Fruit fly (Drosophila melanogaster) whole organism, embryonic: ENCODE results near the gene CG10300.

ENCODE experiments used
- BEAF-32 ChIP-seq: fragments of 200-800 bp; sonication (Bioruptor generic); optimal IDR thresholded peaks from 3 replicates; lab custom pipeline; 2017; ENCODE audit warnings: missing biosample characterization, missing genetic modification characterization, mild to moderate bottlenecking, moderate library complexity, missing genetic modification reagents
- CG10366 ChIP-seq: fragments of 200-800 bp; sonication (Bioruptor generic); IDR thresholded peaks from 2 replicates; pipeline ENCODE4 v1.3.6; 2022; ENCODE audit warnings: missing biosample characterization, missing genetic modification characterization
- CG10431 ChIP-seq: fragments of 200-800 bp; sonication (Bioruptor generic); optimal IDR thresholded peaks from 3 replicates; lab custom pipeline; 2018; ENCODE audit warnings: missing biosample characterization, mild to moderate bottlenecking, missing genetic modification characterization
- CG10543 ChIP-seq: fragments of 200-800 bp; sonication (Bioruptor generic); optimal IDR thresholded peaks from 3 replicates; lab custom pipeline; 2017; ENCODE audit warnings: missing biosample characterization, mild to moderate bottlenecking, missing genetic modification characterization, moderate library complexity
- CG11398 ChIP-seq: fragments of 200-800 bp; sonication (Bioruptor generic); optimal IDR thresholded peaks from 2 replicates; lab custom pipeline; 2016; ENCODE audit warnings: missing biosample characterization, missing genetic modification characterization
- CG11696 ChIP-seq: fragments of 200-800 bp; sonication (Bioruptor generic); IDR thresholded peaks from 2 replicates; pipeline ENCODE4 v1.3.6; 2022; ENCODE audit warnings: missing biosample characterization, missing genetic modification characterization
- CG13123 ChIP-seq: fragments of 200-800 bp; sonication (Bioruptor generic); optimal IDR thresholded peaks from 2 replicates; lab custom pipeline; 2016; ENCODE audit warnings: missing biosample characterization, missing genetic modification characterization
- CG14014 ChIP-seq: fragments of 200-800 bp; sonication (Bioruptor generic); IDR thresholded peaks from 2 replicates; pipeline ENCODE4 v1.3.6; 2022; ENCODE audit warnings: missing biosample characterization, missing genetic modification characterization
- CG15479 ChIP-seq: fragments of 200-800 bp; sonication (Bioruptor generic); optimal IDR thresholded peaks from 3 replicates; lab custom pipeline; 2019; ENCODE audit warnings: missing biosample characterization, mild to moderate bottlenecking, missing genetic modification characterization, moderate library complexity
- CG17568 ChIP-seq: fragments of 200-800 bp; sonication (Bioruptor generic); optimal IDR thresholded peaks from 2 replicates; lab custom pipeline; 2018; ENCODE audit warnings: missing biosample characterization, mild to moderate bottlenecking, missing genetic modification characterization, moderate library complexity
- CG17802 ChIP-seq: fragments of 200-800 bp; sonication (Bioruptor generic); optimal IDR thresholded peaks from 2 replicates; lab custom pipeline; 2018; ENCODE audit warnings: missing biosample characterization, mild to moderate bottlenecking, missing genetic modification characterization, moderate library complexity
- CG1792 ChIP-seq: fragments of 200-800 bp; sonication (Bioruptor generic); optimal IDR thresholded peaks from 2 replicates; lab custom pipeline; 2016; ENCODE audit warnings: missing biosample characterization, missing genetic modification characterization
- CG18262 ChIP-seq: fragments of 200-800 bp; optimal IDR thresholded peaks from 3 replicates; lab custom pipeline; 2019; ENCODE audit warnings: missing biosample characterization, mild to moderate bottlenecking, missing genetic modification characterization, moderate library complexity
- CG2712 ChIP-seq: fragments of 200-800 bp; optimal IDR thresholded peaks from 3 replicates; lab custom pipeline; 2019; ENCODE audit warnings: missing biosample characterization, mild to moderate bottlenecking, missing genetic modification characterization, moderate library complexity
- CG3065 ChIP-seq: fragments of 200-800 bp; sonication (Bioruptor generic); optimal IDR thresholded peaks from 2 replicates; lab custom pipeline; 2016; ENCODE audit warnings: missing biosample characterization, missing genetic modification characterization
- CG31441 ChIP-seq: fragments of 200-800 bp; sonication (Bioruptor generic); IDR thresholded peaks from 2 replicates; pipeline ENCODE4 v1.3.6; 2022; ENCODE audit warnings: missing biosample characterization, missing genetic modification characterization
- CG34422 ChIP-seq: fragments of 200-800 bp; sonication (Bioruptor generic); IDR thresholded peaks from 3 replicates; pipeline ENCODE4 v1.3.6; 2022; ENCODE audit warnings: missing biosample characterization, missing genetic modification characterization
- CG4820 ChIP-seq: fragments of 200-800 bp; sonication (Bioruptor generic); optimal IDR thresholded peaks from 3 replicates; lab custom pipeline; 2016; ENCODE audit warnings: missing biosample characterization, missing genetic modification characterization
- CG6175 ChIP-seq: fragments of 200-800 bp; sonication (Bioruptor generic); IDR thresholded peaks from 3 replicates; pipeline ENCODE4 v1.3.6; 2022; ENCODE audit warnings: missing biosample characterization, missing genetic modification characterization
- CG6654 ChIP-seq: fragments of 200-800 bp; sonication (Bioruptor generic); optimal IDR thresholded peaks from 2 replicates; lab custom pipeline; 2017; ENCODE audit warnings: missing biosample characterization, mild to moderate bottlenecking, missing genetic modification characterization
- CG6765 ChIP-seq: fragments of 200-800 bp; sonication (Bioruptor generic); optimal IDR thresholded peaks from 3 replicates; lab custom pipeline; 2017; ENCODE audit warnings: missing biosample characterization, mild to moderate bottlenecking, missing genetic modification characterization
- CG6813 ChIP-seq: fragments of 200-800 bp; sonication (Bioruptor generic); optimal IDR thresholded peaks from 2 replicates; lab custom pipeline; 2017; ENCODE audit warnings: missing biosample characterization, missing genetic modification characterization, mild to moderate bottlenecking, moderate library complexity, missing genetic modification reagents
- CG7786 ChIP-seq: fragments of 200-800 bp; sonication (Bioruptor generic); optimal IDR thresholded peaks from 2 replicates; lab custom pipeline; 2016; ENCODE audit warnings: missing biosample characterization, missing genetic modification characterization
- Doc2 ChIP-seq: fragments of 200-800 bp; sonication (Bioruptor generic); IDR thresholded peaks from 2 replicates; pipeline ENCODE4 v1.3.6; 2022; ENCODE audit warnings: missing biosample characterization, missing genetic modification characterization
- E2f2 ChIP-seq: fragments of 200-800 bp; sonication (Bioruptor generic); IDR thresholded peaks from 2 replicates; pipeline ENCODE4 v1.3.6; 2022; ENCODE audit warnings: missing biosample characterization, missing genetic modification characterization
- Mad ChIP-seq: fragments of 200-800 bp; sonication (Bioruptor generic); optimal IDR thresholded peaks from 2 replicates; lab custom pipeline; 2016; ENCODE audit warnings: missing biosample characterization, missing genetic modification characterization
- NfI ChIP-seq: fragments of 200-800 bp; sonication (Bioruptor generic); optimal IDR thresholded peaks from 3 replicates; lab custom pipeline; 2018; ENCODE audit warnings: missing biosample characterization, mild to moderate bottlenecking, missing genetic modification characterization, moderate library complexity
- Pdp1 ChIP-seq, 2 experiments: fragments of 200-800 bp; sonication (Bioruptor generic); optimal IDR thresholded peaks; 3 replicates each; lab custom pipeline; 2016; ENCODE audit warnings: missing biosample characterization in 2 of 2, missing genetic modification characterization in 2 of 2, mild to moderate bottlenecking in 1 of 2, moderate library complexity in 1 of 2
- Spps ChIP-seq: fragments of 200-800 bp; sonication (Bioruptor generic); optimal IDR thresholded peaks from 2 replicates; lab custom pipeline; 2018; ENCODE audit warnings: missing biosample characterization, mild to moderate bottlenecking, missing genetic modification characterization
- al ChIP-seq: fragments of 200-800 bp; sonication (Bioruptor generic); IDR thresholded peaks from 2 replicates; pipeline ENCODE4 v1.3.6; 2022; ENCODE audit warnings: missing biosample characterization, missing genetic modification characterization
- ash1 ChIP-seq: fragments of 200-800 bp; sonication (Bioruptor generic); optimal IDR thresholded peaks from 2 replicates; lab custom pipeline; 2018; ENCODE audit warnings: missing biosample characterization, mild to moderate bottlenecking, missing genetic modification characterization
- bowl ChIP-seq: fragments of 200-800 bp; sonication (Bioruptor generic); IDR thresholded peaks from 2 replicates; pipeline ENCODE4 v1.3.6; 2022; ENCODE audit warnings: missing biosample characterization, missing genetic modification characterization
- chif ChIP-seq, 2 experiments: fragments of 200-800 bp; sonication (Bioruptor generic); optimal IDR thresholded peaks; 3 replicates each; lab custom pipeline; 2016; ENCODE audit warnings: missing biosample characterization in 2 of 2, missing genetic modification characterization in 2 of 2
- dan ChIP-seq: fragments of 200-800 bp; sonication (Bioruptor generic); IDR thresholded peaks from 2 replicates; pipeline ENCODE4 v1.3.6; 2022; ENCODE audit warnings: missing biosample characterization, missing genetic modification characterization
- gce ChIP-seq: fragments of 200-800 bp; sonication (Bioruptor generic); IDR thresholded peaks from 3 replicates; pipeline ENCODE4 v1.3.6; 2022; ENCODE audit warnings: missing biosample characterization, missing genetic modification characterization
- ind ChIP-seq: fragments of 200-800 bp; sonication (Bioruptor generic); optimal IDR thresholded peaks from 3 replicates; lab custom pipeline; 2016; ENCODE audit warnings: missing biosample characterization, missing genetic modification characterization
- jumu ChIP-seq: fragments of 200-800 bp; sonication (Bioruptor generic); optimal IDR thresholded peaks from 3 replicates; lab custom pipeline; 2016; ENCODE audit warnings: missing biosample characterization, missing genetic modification characterization
- kni ChIP-seq: fragments of 200-800 bp; sonication (Bioruptor generic); optimal IDR thresholded peaks from 3 replicates; lab custom pipeline; 2017; ENCODE audit warnings: mild to moderate bottlenecking, missing biosample characterization, missing genetic modification reagents, missing genetic modification characterization
- lilli ChIP-seq: fragments of 200-800 bp; sonication (Bioruptor generic); optimal IDR thresholded peaks from 3 replicates; lab custom pipeline; 2016; ENCODE audit warnings: missing biosample characterization, missing genetic modification characterization
- nerfin-1 ChIP-seq: fragments of 200-800 bp; sonication (Bioruptor generic); optimal IDR thresholded peaks from 3 replicates; lab custom pipeline; 2019; ENCODE audit warnings: missing biosample characterization, mild to moderate bottlenecking, missing genetic modification characterization, moderate library complexity
- nom ChIP-seq: fragments of 200-800 bp; sonication (Bioruptor generic); optimal IDR thresholded peaks from 2 replicates; lab custom pipeline; 2017; ENCODE audit warnings: missing biosample characterization, missing genetic modification characterization, mild to moderate bottlenecking, moderate library complexity, missing genetic modification reagents
- oc ChIP-seq: fragments of 200-800 bp; sonication (Bioruptor generic); optimal IDR thresholded peaks from 2 replicates; lab custom pipeline; 2018; ENCODE audit warnings: missing biosample characterization, mild to moderate bottlenecking, missing genetic modification characterization, moderate library complexity
- pnt ChIP-seq: fragments of 200-800 bp; sonication (Bioruptor generic); optimal IDR thresholded peaks from 3 replicates; lab custom pipeline; 2016; ENCODE audit warnings: missing biosample characterization, missing genetic modification characterization
- so ChIP-seq: fragments of 200-800 bp; sonication (Bioruptor generic); IDR thresholded peaks from 3 replicates; pipeline ENCODE4 v1.3.6; 2022; ENCODE audit warnings: missing biosample characterization, missing genetic modification characterization
- sob ChIP-seq: fragments of 200-800 bp; sonication (Bioruptor generic); IDR thresholded peaks from 2 replicates; pipeline ENCODE4 v1.3.6; 2022; ENCODE audit warnings: missing biosample characterization, missing genetic modification characterization
- tna ChIP-seq: fragments of 200-800 bp; sonication (Bioruptor generic); IDR thresholded peaks from 2 replicates; pipeline ENCODE4 v1.3.6; 2022; ENCODE audit warnings: missing biosample characterization, missing genetic modification characterization; ENCODE audit not compliant: partially characterized antibody
- ttk ChIP-seq: fragments of 200-800 bp; sonication (Bioruptor generic); IDR thresholded peaks from 2 replicates; pipeline ENCODE4 v2.1.2; 2022; ENCODE audit warnings: missing biosample characterization, missing genetic modification characterization
- usp ChIP-seq: fragments of >200 bp; optimal IDR thresholded peaks from 2 replicates; lab custom pipeline; 2017; ENCODE audit warnings: missing biosample characterization, missing genetic modification characterization
- vvl ChIP-seq: fragments of 200-800 bp; sonication (Bioruptor generic); IDR thresholded peaks from 2 replicates; pipeline ENCODE4 v1.3.6; 2022; ENCODE audit warnings: missing biosample characterization, missing genetic modification characterization

The CG10300 gene

dm6 chr3R:23678349-23679193 lies 32.8 kb upstream of the CG10300 start, which contains the start of gene GILT2 (continued):
- TF ChIP-seq BEAF-32 (GFP tag; lab: Kevin White, UChicago) (peak; percentile 1), kni (GFP tag; lab: Kevin White, UChicago) (peak; percentile 53), lilli (GFP tag; lab: Kevin White, UChicago) (peak; percentile 87), Spps (tag; lab: Kevin White, UChicago) (peak; percentile 84), Doc2 (GFP tag; lab: Robert Waterston, UW) (no peak), CG6765 (GFP tag; lab: Kevin White, UChicago) (peak; percentile 88), CG4820 (peak; percentile 92), CG17802 (tag; lab: Kevin White, UChicago) (peak; percentile 49), CG6654 (GFP tag; lab: Kevin White, UChicago) (peak; percentile 83), vvl (GFP tag; lab: Robert Waterston, UW) (peak; percentile 97), Mad (GFP tag; lab: Kevin White, UChicago) (peak; percentile 75), gce (GFP tag; lab: Robert Waterston, UW) (peak; percentile 85), Pdp1 (GFP tag; optimal IDR thresholded peaks at IDR 0.05; lab: Kevin White, UChicago) (peak; percentile 55), CG14014 (GFP tag; lab: Robert Waterston, UW) (peak; percentile 94), jumu (GFP tag; lab: Kevin White, UChicago) (no peak), CG13123 (GFP tag; lab: Kevin White, UChicago) (peak; percentile 54), CG10366 (GFP tag; lab: Robert Waterston, UW) (peak; percentile 88), dan (GFP tag; lab: Robert Waterston, UW) (no peak), NfI (GFP tag; lab: Kevin White, UChicago) (peak; percentile 90), tna (GFP tag; lab: Robert Waterston, UW) (no peak), CG11398 (GFP tag; lab: Kevin White, UChicago) (no peak), ind (peak; percentile 90), CG6813 (peak; percentile 92), E2f2 (peak; percentile 78), usp (GFP tag; lab: Kevin White, UChicago) (no peak), CG1792 (GFP tag; lab: Kevin White, UChicago) (peak; percentile 44), bowl (GFP tag; lab: Robert Waterston, UW) (peak; percentile 87), CG7786 (GFP tag; lab: Kevin White, UChicago) (peak; percentile 13), nom (GFP tag; lab: Kevin White, UChicago) (peak; percentile 39), pnt (GFP tag; lab: Kevin White, UChicago) (peak; percentile 43), sob (peak; percentile 91), CG18262 (peak; percentile 91), CG2712 (tag; lab: Kevin White, UChicago) (peak; percentile 93), CG17568 (GFP tag; lab: Kevin White, UChicago) (no peak), so (peak; percentile 92), al (GFP tag; lab: Robert Waterston, UW) (peak; percentile 74), CG6175 (GFP tag; lab: Robert Waterston, UW) (peak; percentile 39; the same call in 1 of the 3 replicates), oc (tag; lab: Kevin White, UChicago) (peak; percentile 91), ash1 (GFP tag; lab: Kevin White, UChicago) (no peak), CG31441 (GFP tag; lab: Robert Waterston, UW) (peak; percentile 97), CG10431 (GFP tag; lab: Kevin White, UChicago) (peak; percentile 84), CG11696 (peak; percentile 58), CG10543 (GFP tag; lab: Kevin White, UChicago) (peak; percentile 89), chif (GFP tag; optimal IDR thresholded peaks at IDR 0.05; lab: Kevin White, UChicago) (peak; percentile 35 to 61), ttk (GFP tag; lab: Robert Waterston, UW) (peak; percentile 93), CG34422 (peak; percentile 91), nerfin-1 (peak; percentile 90), CG3065 (GFP tag; lab: Kevin White, UChicago) (peak; percentile 76), CG15479 (no peak)
